Worm (Caenorhabditis elegans) whole organism, L1 larva: ENCODE measurements around the gene K04C2.7.
A peak's percentile ranks its signal among the peaks of the same experiment; 100 is the strongest.

Source experiments
- C04F5.9 ChIP-seq: sonication (generic microtip); optimal IDR thresholded peaks from 2 replicates; lab custom pipeline; 2016; ENCODE audit warnings: missing genetic modification characterization, missing compliant biosample characterization
- C16A3.4 ChIP-seq: fragments of 150-350 bp; optimal IDR thresholded peaks from 2 replicates; lab custom pipeline; 2014; ENCODE audit warnings: missing biosample characterization, missing genetic modification characterization
- C34B4.2 ChIP-seq: sonication (generic microtip); optimal IDR thresholded peaks from 2 replicates; lab custom pipeline; 2017; ENCODE audit warnings: mild to moderate bottlenecking, missing genetic modification characterization, missing compliant biosample characterization
- F16B12.6 ChIP-seq: fragments of 150-350 bp; optimal IDR thresholded peaks from 2 replicates; lab custom pipeline; 2014; ENCODE audit warnings: missing biosample characterization, missing genetic modification characterization
- alr-1 ChIP-seq: fragments of 200-800 bp; sonication (Bioruptor generic); optimal IDR thresholded peaks from 2 replicates; lab custom pipeline; 2018; ENCODE audit warnings: borderline replicate concordance, mild to moderate bottlenecking, missing genetic modification characterization, missing compliant biosample characterization
- ama-1 ChIP-seq: fragments of 150-350 bp; optimal IDR thresholded peaks from 2 replicates; lab custom pipeline; 2014
- blmp-1 ChIP-seq: fragments of 150-350 bp; optimal IDR thresholded peaks from 2 replicates; lab custom pipeline; 2014; ENCODE audit warnings: missing biosample characterization, missing genetic modification characterization
- ceh-63 ChIP-seq: fragments of 200-800 bp; sonication (Bioruptor generic); optimal IDR thresholded peaks from 2 replicates; lab custom pipeline; 2018; ENCODE audit warnings: mild to moderate bottlenecking, missing genetic modification characterization, missing compliant biosample characterization
- ceh-8 ChIP-seq: fragments of 200-800 bp; sonication (Bioruptor generic); optimal IDR thresholded peaks from 2 replicates; lab custom pipeline; 2018; ENCODE audit warnings: mild to moderate bottlenecking, missing genetic modification characterization, moderate library complexity, missing compliant biosample characterization
- ceh-82 ChIP-seq, 3 experiments: fragments of 150-350 bp in 1 of 3; sonication (generic microtip) in 2 of 3; optimal IDR thresholded peaks; 2 replicates each; lab custom pipeline; 2014 to 2017; ENCODE audit warnings: missing biosample characterization in 3 of 3, missing genetic modification characterization in 3 of 3
- ceh-88 ChIP-seq: fragments of 200-800 bp; sonication (Bioruptor generic); IDR thresholded peaks from 2 replicates; pipeline ENCODE4 v1.3.6; 2022; ENCODE audit warnings: missing genetic modification characterization, missing compliant biosample characterization
- ceh-90 ChIP-seq: sonication (generic microtip); optimal IDR thresholded peaks from 2 replicates; lab custom pipeline; 2016; ENCODE audit warnings: missing genetic modification characterization, missing compliant biosample characterization
- ces-1 ChIP-seq: fragments of 150-350 bp; optimal IDR thresholded peaks from 2 replicates; lab custom pipeline; 2014; ENCODE audit warnings: missing biosample characterization, missing genetic modification reagents, missing genetic modification characterization
- dpl-1 ChIP-seq, 3 experiments: fragments of 150-350 bp in 2 of 3; sonication (generic microtip) in 1 of 3; optimal IDR thresholded peaks; 2 replicates each; lab custom pipeline; 2014 to 2017; ENCODE audit warnings: missing biosample characterization in 3 of 3, missing genetic modification characterization in 3 of 3, missing genetic modification reagents in 3 of 3
- dsc-1 ChIP-seq: sonication (generic microtip); optimal IDR thresholded peaks from 2 replicates; lab custom pipeline; 2016; ENCODE audit warnings: mild to moderate bottlenecking, missing genetic modification characterization, missing compliant biosample characterization
- efl-1 ChIP-seq, 4 experiments: fragments of 150-350 bp; optimal IDR thresholded peaks in 3 of 4; peaks in 1 of 4; 1 replicate in 1 of 4; 2 replicates in 3 of 4; lab custom pipeline; 2014; ENCODE audit warnings: missing biosample characterization in 2 of 4, missing genetic modification characterization in 2 of 4, missing genetic modification reagents in 2 of 4
- efl-3 ChIP-seq: fragments of 200-800 bp; sonication (Bioruptor generic); optimal IDR thresholded peaks from 2 replicates; lab custom pipeline; 2018; ENCODE audit warnings: mild to moderate bottlenecking, missing genetic modification characterization, missing compliant biosample characterization
- egl-13 ChIP-seq: sonication (generic microtip); optimal IDR thresholded peaks from 2 replicates; lab custom pipeline; 2016; ENCODE audit warnings: missing genotype, missing genetic modification reagents, missing genetic modification characterization, missing compliant biosample characterization
- elt-2 ChIP-seq: sonication (generic microtip); optimal IDR thresholded peaks from 2 replicates; lab custom pipeline; 2016; ENCODE audit warnings: missing genetic modification characterization, mild to moderate bottlenecking, inconsistent platforms, missing compliant biosample characterization, missing genetic modification reagents
- ets-5 ChIP-seq: fragments of 200-800 bp; sonication (Bioruptor generic); IDR thresholded peaks from 2 replicates; pipeline ENCODE4 v1.3.6; 2022; ENCODE audit warnings: missing genetic modification characterization, missing compliant biosample characterization
- grh-1 ChIP-seq: fragments of 200-800 bp; sonication (Bioruptor generic); IDR thresholded peaks from 2 replicates; pipeline ENCODE4 v1.3.6; 2022; ENCODE audit warnings: missing genetic modification reagents, missing genetic modification characterization, missing compliant biosample characterization
- hlh-4 ChIP-seq: sonication (generic microtip); optimal IDR thresholded peaks from 2 replicates; lab custom pipeline; 2016; ENCODE audit warnings: mild to moderate bottlenecking, missing genetic modification characterization, missing compliant biosample characterization
- isw-1 ChIP-seq: fragments of 200-800 bp; sonication (Bioruptor generic); IDR thresholded peaks from 2 replicates; pipeline ENCODE4 v1.3.6; 2022; ENCODE audit warnings: missing genetic modification characterization, missing compliant biosample characterization
- lin-15B ChIP-seq: fragments of 150-350 bp; sonication (generic microtip); optimal IDR thresholded peaks from 3 replicates; lab custom pipeline; 2014; ENCODE audit warnings: missing biosample characterization, missing genetic modification characterization
- mab-9 ChIP-seq: fragments of 200-800 bp; sonication (Bioruptor generic); IDR thresholded peaks from 2 replicates; pipeline ENCODE4 v1.3.6; 2022; ENCODE audit warnings: missing genetic modification reagents, missing genetic modification characterization, missing compliant biosample characterization
- mdl-1 ChIP-seq, 2 experiments: fragments of 150-350 bp; optimal IDR thresholded peaks; 2 replicates each; lab custom pipeline; 2014 to 2017; ENCODE audit warnings: missing biosample characterization in 2 of 2, missing genetic modification characterization in 2 of 2, inconsistent platforms in 1 of 2
- mef-2 ChIP-seq: fragments of 150-350 bp; optimal IDR thresholded peaks from 2 replicates; lab custom pipeline; 2014; ENCODE audit warnings: missing biosample characterization, missing genetic modification characterization
- nhr-11 ChIP-seq: fragments of 150-350 bp; optimal IDR thresholded peaks from 2 replicates; lab custom pipeline; 2014; ENCODE audit warnings: missing biosample characterization, missing genetic modification characterization
- nhr-12 ChIP-seq: sonication (generic microtip); optimal IDR thresholded peaks from 2 replicates; lab custom pipeline; 2017; ENCODE audit warnings: missing biosample characterization, missing genetic modification characterization
- nhr-20 ChIP-seq: sonication (generic microtip); optimal IDR thresholded peaks from 2 replicates; lab custom pipeline; 2016; ENCODE audit warnings: mild to moderate bottlenecking, missing genetic modification characterization, missing compliant biosample characterization
- nhr-237 ChIP-seq: fragments of 150-350 bp; optimal IDR thresholded peaks from 2 replicates; lab custom pipeline; 2014; ENCODE audit warnings: missing biosample characterization, missing genetic modification characterization
- nhr-28 ChIP-seq: fragments of 150-350 bp; optimal IDR thresholded peaks from 2 replicates; lab custom pipeline; 2014; ENCODE audit warnings: missing biosample characterization, missing genetic modification characterization
- nhr-47 ChIP-seq: sonication (generic microtip); optimal IDR thresholded peaks from 2 replicates; lab custom pipeline; 2016; ENCODE audit warnings: mild to moderate bottlenecking, missing genetic modification characterization, moderate library complexity, missing compliant biosample characterization
- nhr-77 ChIP-seq: fragments of 150-350 bp; optimal IDR thresholded peaks from 2 replicates; lab custom pipeline; 2014; ENCODE audit warnings: missing biosample characterization, missing genetic modification characterization
- nhr-84 ChIP-seq: sonication (generic microtip); optimal IDR thresholded peaks from 2 replicates; lab custom pipeline; 2017; ENCODE audit warnings: missing biosample characterization, missing genetic modification characterization
- nhr-85 ChIP-seq: sonication (generic microtip); peaks from one replicate; lab custom pipeline; 2016; ENCODE audit warnings: missing genetic modification characterization, inconsistent platforms, missing compliant biosample characterization
- nhr-90 ChIP-seq: sonication (generic microtip); optimal IDR thresholded peaks from 2 replicates; lab custom pipeline; 2016; ENCODE audit warnings: mild to moderate bottlenecking, missing genetic modification characterization, missing compliant biosample characterization; ENCODE audit not compliant: poor library complexity
- pax-3 ChIP-seq: fragments of 200-800 bp; sonication (Bioruptor generic); optimal IDR thresholded peaks from 2 replicates; lab custom pipeline; 2018; ENCODE audit warnings: mild to moderate bottlenecking, missing genetic modification characterization, moderate library complexity, missing compliant biosample characterization
- snpc-4 ChIP-seq: fragments of 150-350 bp; optimal IDR thresholded peaks from 2 replicates; lab custom pipeline; 2014; ENCODE audit warnings: missing biosample characterization, missing genetic modification characterization
- sox-4 ChIP-seq: sonication (generic microtip); optimal IDR thresholded peaks from 2 replicates; lab custom pipeline; 2016; ENCODE audit warnings: missing genetic modification characterization, missing compliant biosample characterization
- sup-37 ChIP-seq: fragments of 200-800 bp; sonication (Bioruptor generic); optimal IDR thresholded peaks from 2 replicates; lab custom pipeline; 2018; ENCODE audit warnings: mild to moderate bottlenecking, missing genetic modification characterization, missing compliant biosample characterization
- swsn-7 ChIP-seq: sonication (generic microtip); optimal IDR thresholded peaks from 2 replicates; lab custom pipeline; 2016; ENCODE audit warnings: missing genetic modification characterization, missing compliant biosample characterization
- tbx-2 ChIP-seq: sonication (generic microtip); optimal IDR thresholded peaks from 2 replicates; lab custom pipeline; 2016; ENCODE audit warnings: missing genetic modification characterization, missing compliant biosample characterization
- tlp-1 ChIP-seq: fragments of 150-350 bp; optimal IDR thresholded peaks from 2 replicates; lab custom pipeline; 2014; ENCODE audit warnings: missing biosample characterization, missing genetic modification characterization
- unc-130 ChIP-seq: fragments of 150-350 bp; optimal IDR thresholded peaks from 2 replicates; lab custom pipeline; 2017; ENCODE audit warnings: missing biosample characterization, missing genetic modification characterization, inconsistent platforms
- unc-30 ChIP-seq: sonication (generic microtip); optimal IDR thresholded peaks from 2 replicates; lab custom pipeline; 2017; ENCODE audit warnings: missing biosample characterization, missing genetic modification characterization
- unc-86 ChIP-seq: sonication (generic microtip); optimal IDR thresholded peaks from 2 replicates; lab custom pipeline; 2016; ENCODE audit warnings: missing genetic modification characterization, missing compliant biosample characterization
- unc-98 ChIP-seq: fragments of 200-800 bp; sonication (Bioruptor generic); IDR thresholded peaks from 2 replicates; pipeline ENCODE4 v1.3.6; 2022; ENCODE audit warnings: missing genetic modification characterization, missing compliant biosample characterization
- vab-15 ChIP-seq: sonication (generic microtip); optimal IDR thresholded peaks from 2 replicates; lab custom pipeline; 2017; ENCODE audit warnings: missing genotype, mild to moderate bottlenecking, missing genetic modification characterization, missing compliant biosample characterization
- xbp-1 ChIP-seq: sonication (generic microtip); optimal IDR thresholded peaks from 2 replicates; lab custom pipeline; 2016; ENCODE audit warnings: missing genetic modification characterization, missing compliant biosample characterization
- zag-1 ChIP-seq: fragments of 150-350 bp; optimal IDR thresholded peaks from 2 replicates; lab custom pipeline; 2014; ENCODE audit warnings: missing biosample characterization, missing genetic modification characterization
- zip-4 ChIP-seq: fragments of 200-800 bp; sonication (Bioruptor generic); optimal IDR thresholded peaks from 2 replicates; lab custom pipeline; 2018; ENCODE audit warnings: mild to moderate bottlenecking, missing genetic modification characterization, moderate library complexity, missing compliant biosample characterization
- ztf-11 ChIP-seq, 2 experiments: sonication (generic microtip); optimal IDR thresholded peaks; 2 replicates each; lab custom pipeline; 2016 to 2017; ENCODE audit warnings: missing genetic modification characterization in 2 of 2, missing biosample characterization in 1 of 2, missing compliant biosample characterization in 1 of 2
- ztf-4 ChIP-seq: fragments of 150-350 bp; optimal IDR thresholded peaks from 2 replicates; lab custom pipeline; 2014; ENCODE audit warnings: missing biosample characterization, missing genetic modification characterization

K04C2.7 gene

DNA sequence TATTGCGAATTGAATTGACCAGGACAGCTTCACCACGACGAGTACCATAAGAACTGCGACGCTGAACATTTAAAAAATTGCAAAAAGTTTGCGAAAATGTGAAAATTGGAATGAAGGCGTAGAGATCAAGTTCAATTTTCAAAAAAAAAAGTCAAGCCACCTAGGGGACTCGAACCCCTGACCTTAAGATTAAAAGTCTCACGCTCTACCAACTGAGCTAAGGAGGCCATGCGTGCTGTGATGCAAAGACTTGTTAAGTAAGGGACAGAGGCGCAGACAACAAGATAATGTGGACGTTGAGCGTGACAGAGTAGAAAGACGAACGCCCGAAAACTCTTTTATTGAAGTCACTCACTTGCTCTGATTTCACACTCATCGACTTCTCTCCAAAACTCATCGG, 6.7 kb downstream of the K04C2.7 start:
- peak; percentile 75 for TF ChIP-seq nhr-47 (tag; lab: Kevin White, UChicago)
- no peak for TF ChIP-seq zip-4 (GFP tag; lab: Kevin White, UChicago)
- peak; percentile 45 for TF ChIP-seq C04F5.9 (tag; lab: Kevin White, UChicago)
- peak; percentile 20; the same call in 1 of the 2 replicates for TF ChIP-seq grh-1 (GFP tag; lab: Robert Waterston, UW)
- peak; percentile 36 for TF ChIP-seq nhr-77 (tag; lab: Kevin White, UChicago)
- peak; percentile 70 for TF ChIP-seq C16A3.4 (tag; lab: Kevin White, UChicago)
- TF ChIP-seq nhr-237 (tag; lab: Kevin White, UChicago) = peak; percentile 6
- no peak for TF ChIP-seq unc-30 (tag; lab: Kevin White, UChicago)
- peak in 1 of 2 experiments; percentile 65 for TF ChIP-seq mdl-1 (tag; optimal IDR thresholded peaks at IDR 0.05; lab: Kevin White, UChicago)
- no peak for TF ChIP-seq ztf-11 (tag; optimal IDR thresholded peaks at IDR 0.05; lab: Kevin White, UChicago)
- TF ChIP-seq ceh-88 (GFP tag; lab: Robert Waterston, UW) = no peak
- no peak for TF ChIP-seq alr-1 (tag; lab: Kevin White, UChicago)
- TF ChIP-seq tbx-2 = peak; percentile 40
- TF ChIP-seq ces-1 (GFP tag; lab: Kevin White, UChicago) = no peak
- TF ChIP-seq unc-86 = peak; percentile 29
- TF ChIP-seq lin-15B (tag; lab: Kevin White, UChicago) = peak; percentile 5
- TF ChIP-seq mef-2 = no peak
- TF ChIP-seq mab-9 = no peak
- TF ChIP-seq nhr-85 (tag; lab: Kevin White, UChicago) = peak; percentile 48
- TF ChIP-seq efl-3 (GFP tag; lab: Kevin White, UChicago) = no peak
- TF ChIP-seq efl-1 (optimal IDR thresholded peaks at IDR 0.05; lab: Kevin White, UChicago) = peak; percentile 50 to 71
- TF ChIP-seq efl-1 (GFP tag; optimal IDR thresholded peaks at IDR 0.05 in 1 of 2; lab: Kevin White, UChicago) = peak; percentile 60 to 96
- peak; percentile 70 for TF ChIP-seq swsn-7 (tag; lab: Kevin White, UChicago)
- peak; percentile 38 for TF ChIP-seq ztf-4 (tag; lab: Kevin White, UChicago)
- no peak for TF ChIP-seq zag-1 (tag; lab: Kevin White, UChicago)
- no peak for TF ChIP-seq tlp-1 (tag; lab: Kevin White, UChicago)
- TF ChIP-seq elt-2 (tag; lab: Kevin White, UChicago) = no peak
- TF ChIP-seq hlh-4 = no peak
- TF ChIP-seq xbp-1 (tag; lab: Kevin White, UChicago) = peak; percentile 56
- TF ChIP-seq nhr-84 (tag; lab: Kevin White, UChicago) = no peak
- TF ChIP-seq unc-130 (tag; lab: Kevin White, UChicago) = peak; percentile 73
- TF ChIP-seq nhr-28 (tag; lab: Kevin White, UChicago) = no peak
- peak; percentile 12; the same call in 1 of the 2 replicates for TF ChIP-seq isw-1
- TF ChIP-seq ceh-8 = peak; percentile 48
- peak; percentile 36; the same call in 1 of the 2 replicates for TF ChIP-seq unc-98
- peak; percentile 63 for TF ChIP-seq dsc-1 (tag; lab: Kevin White, UChicago)
- no peak for TF ChIP-seq egl-13 (tag; lab: Kevin White, UChicago)
- TF ChIP-seq nhr-90 (tag; lab: Kevin White, UChicago) = peak; percentile 72
- peak; percentile 62 for TF ChIP-seq nhr-20 (tag; lab: Kevin White, UChicago)
- TF ChIP-seq ets-5 = no peak
- peak; percentile 39 to 71 (median 61) for TF ChIP-seq dpl-1 (GFP tag; optimal IDR thresholded peaks at IDR 0.05; lab: Kevin White, UChicago)
- no peak for TF ChIP-seq ceh-63 (GFP tag; lab: Kevin White, UChicago)
- TF ChIP-seq nhr-12 (tag; lab: Kevin White, UChicago) = no peak
- peak; percentile 53 to 65 (median 59) for TF ChIP-seq ceh-82 (tag; optimal IDR thresholded peaks at IDR 0.05; lab: Kevin White, UChicago)
- TF ChIP-seq blmp-1 (tag; lab: Kevin White, UChicago) = no peak
- no peak for TF ChIP-seq snpc-4 (tag; lab: Kevin White, UChicago)
- no peak for TF ChIP-seq pax-3
- peak; percentile 59 for TF ChIP-seq F16B12.6 (tag; lab: Kevin White, UChicago)
- no peak for TF ChIP-seq sox-4
- TF ChIP-seq ama-1 (lab: Kevin White, UChicago) = no peak
- no peak for TF ChIP-seq C34B4.2 (tag; lab: Kevin White, UChicago)
- TF ChIP-seq vab-15 (tag; lab: Kevin White, UChicago) = no peak
- no peak for TF ChIP-seq ceh-90 (tag; lab: Kevin White, UChicago)
- TF ChIP-seq nhr-11 (tag; lab: Kevin White, UChicago) = no peak
- no peak for TF ChIP-seq sup-37 (GFP tag; lab: Kevin White, UChicago)
